Worm (Caenorhabditis elegans): Measurements from ENCODE around the gene F01G10.9.

F01G10.9 gene

DNA sequence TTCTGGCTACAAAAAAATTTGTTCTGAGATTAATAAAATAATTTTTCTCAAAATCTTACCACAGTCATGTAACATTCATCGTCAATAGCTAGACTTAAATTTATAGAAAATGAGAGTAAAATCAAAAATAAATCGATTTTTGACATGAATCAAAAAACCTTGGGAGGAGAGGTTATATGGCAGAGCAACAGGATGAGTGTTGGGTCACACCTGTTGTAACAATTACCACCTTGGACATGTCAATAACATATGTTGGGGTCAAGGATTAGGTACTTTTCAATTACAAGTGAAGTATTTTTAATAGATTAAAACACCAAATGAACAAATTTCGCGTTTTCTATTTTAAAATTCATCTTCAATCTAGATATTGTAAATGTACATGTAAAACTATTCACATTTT lies 17.8 kb downstream of the F01G10.9 start, which contains the start of gene lipl-7:
TSS of gene lipl-7 (minus strand) at position 165 of the 400 bp plus-strand sequence.
- TF ChIP-seq elt-1 (tag; optimal IDR thresholded peaks at IDR 0.05) (no peak), lin-15B (tag; optimal IDR thresholded peaks at IDR 0.05) (no peak)

ce11 chrIV:10239045-10239444 lies 20.4 kb downstream of the F01G10.9 start, which contains the start of gene ech-8:
Gene ech-8 (minus strand): TSS chrIV:10239176.
- TF ChIP-seq pqm-1 (tag; optimal IDR thresholded peaks at IDR 0.05): peak; percentile 56
- no peak for TF ChIP-seq nhr-77 (tag; optimal IDR thresholded peaks at IDR 0.05)
- no peak for TF ChIP-seq R02D3.7 (tag; optimal IDR thresholded peaks at IDR 0.05)
- TF ChIP-seq pha-4 (tag; optimal IDR thresholded peaks at IDR 0.05): no peak
- TF ChIP-seq nhr-28 (tag; optimal IDR thresholded peaks at IDR 0.05): no peak
- peak; percentile 54 for TF ChIP-seq elt-2 (tag; optimal IDR thresholded peaks at IDR 0.05)
- TF ChIP-seq fos-1 (tag; optimal IDR thresholded peaks at IDR 0.05): no peak
- no peak for TF ChIP-seq ceh-82 (tag; optimal IDR thresholded peaks at IDR 0.05)
- TF ChIP-seq hmg-11 (tag; optimal IDR thresholded peaks at IDR 0.05): no peak
- TF ChIP-seq nhr-25 (tag; optimal IDR thresholded peaks at IDR 0.05): no peak
- no peak for TF ChIP-seq lin-39 (tag; optimal IDR thresholded peaks at IDR 0.05)
- TF ChIP-seq lin-15B (tag; optimal IDR thresholded peaks at IDR 0.05): no peak
- no peak for TF ChIP-seq egl-5 (tag; optimal IDR thresholded peaks at IDR 0.05)
- TF ChIP-seq unc-62 (GFP tag; optimal IDR thresholded peaks at IDR 0.05): no peak

DNA sequence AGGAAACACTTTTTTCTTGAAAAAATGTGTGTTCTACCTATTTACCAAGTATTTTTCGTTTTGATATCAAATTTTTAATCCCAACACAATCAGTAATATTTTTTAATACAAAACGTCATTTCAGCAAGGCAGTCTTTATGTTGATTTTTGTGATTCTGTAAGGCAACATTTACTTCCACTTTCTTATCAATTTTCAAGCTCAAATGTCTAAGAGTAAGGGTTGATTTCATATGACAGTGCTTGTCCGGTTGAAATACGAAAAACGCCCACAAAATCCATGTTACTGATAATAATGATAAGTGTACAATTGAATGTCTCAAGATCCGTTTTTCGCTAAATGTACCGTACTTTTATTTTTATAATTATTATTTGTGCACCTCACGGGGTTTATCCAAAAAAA lies 23.4 kb downstream of the F01G10.9 start:
- TF ChIP-seq elt-2 (tag; optimal IDR thresholded peaks at IDR 0.05) (peak; percentile 71), jun-1 (tag; optimal IDR thresholded peaks at IDR 0.05) (peak; percentile 56), pqm-1 (tag; optimal IDR thresholded peaks at IDR 0.05) (peak; percentile 83), unc-62 (GFP tag; optimal IDR thresholded peaks at IDR 0.05) (no peak)

- TF ChIP-seq skn-1 (tag; optimal IDR thresholded peaks at IDR 0.05) (no peak), unc-39 (tag; optimal IDR thresholded peaks at IDR 0.05) (no peak), ztf-11 (tag; optimal IDR thresholded peaks at IDR 0.05) (no peak), ceh-82 (tag; optimal IDR thresholded peaks at IDR 0.05) (no peak), pqm-1 (tag; optimal IDR thresholded peaks at IDR 0.05) (peak; percentile 84), egl-27 (tag; optimal IDR thresholded peaks at IDR 0.05) (no peak), aly-2 (tag; optimal IDR thresholded peaks at IDR 0.05) (no peak), elt-2 (tag; optimal IDR thresholded peaks at IDR 0.05) (peak; percentile 58)
Observed at ce11 chrIV:10235279-10235829, 24.1 kb downstream of the F01G10.9 start, which contains the start of gene ech-9. Gene ech-9 (minus strand): TSS chrIV:10235329.

DNA sequence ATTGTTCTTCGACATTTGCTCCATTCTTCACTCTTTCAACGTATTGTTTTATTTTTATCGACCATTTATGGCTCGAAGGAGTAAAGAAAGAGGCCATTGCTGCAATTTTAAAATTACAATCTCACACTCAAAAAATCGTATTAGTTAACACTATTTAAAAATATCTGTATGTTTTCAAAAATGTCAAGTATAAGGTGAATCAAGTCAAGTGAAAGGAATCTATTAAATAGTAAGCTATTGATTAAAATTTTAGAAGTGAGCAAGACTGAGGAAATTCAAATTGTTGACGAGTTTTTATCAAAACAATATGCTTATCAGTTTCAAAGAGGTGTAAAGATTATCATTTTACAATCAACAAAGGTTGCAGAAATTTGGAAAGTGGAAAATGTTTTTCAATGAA lies 27.0 kb downstream of the F01G10.9 start, which contains the start of gene F01G10.4:
TSS of gene F01G10.4 (minus strand) at position 101 of the 400 bp plus-strand sequence.
- TF ChIP-seq fos-1 (tag; optimal IDR thresholded peaks at IDR 0.05) (no peak), egl-27 (tag; optimal IDR thresholded peaks at IDR 0.05) (no peak), mdl-1 (tag; optimal IDR thresholded peaks at IDR 0.05) (no peak), ztf-11 (tag; optimal IDR thresholded peaks at IDR 0.05) (no peak), jun-1 (tag; optimal IDR thresholded peaks at IDR 0.05) (no peak), pha-4 (tag; optimal IDR thresholded peaks at IDR 0.05) (no peak), egl-5 (tag; optimal IDR thresholded peaks at IDR 0.05) (no peak), mml-1 (tag; optimal IDR thresholded peaks at IDR 0.05) (no peak), nhr-11 (tag; optimal IDR thresholded peaks at IDR 0.05) (no peak), sea-2 (GFP tag; optimal IDR thresholded peaks at IDR 0.05) (no peak), ceh-28 (tag; optimal IDR thresholded peaks at IDR 0.05) (no peak), ZK546.5 (tag; optimal IDR thresholded peaks at IDR 0.05) (no peak), ceh-9 (tag; optimal IDR thresholded peaks at IDR 0.05) (no peak), skn-1 (tag; optimal IDR thresholded peaks at IDR 0.05) (no peak), elt-3 (tag; optimal IDR thresholded peaks at IDR 0.05) (no peak), lin-39 (tag; optimal IDR thresholded peaks at IDR 0.05) (no peak)

DNA sequence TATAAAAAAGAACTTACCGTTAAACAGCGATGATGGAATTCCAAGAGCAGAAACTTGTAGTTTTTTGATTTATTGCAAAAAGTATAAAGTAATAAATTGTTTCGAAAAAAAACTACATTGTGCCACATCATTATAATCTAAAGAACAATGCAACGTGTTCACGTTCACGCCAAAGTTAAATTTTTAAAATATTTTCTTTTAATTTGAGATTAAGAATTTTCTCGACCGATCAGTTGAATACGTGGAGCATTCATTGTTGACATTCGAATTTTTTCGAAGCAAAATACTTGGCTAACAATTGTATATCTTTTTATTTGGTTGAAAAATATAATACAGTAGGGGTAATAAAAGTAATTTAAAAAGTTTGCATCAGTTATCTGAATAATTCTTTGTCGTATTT lies 28.5 kb downstream of the F01G10.9 start, which contains the start of gene F01G10.5:
TSS of gene F01G10.5 (minus strand) at position 101 of the 400 bp plus-strand sequence.
- no peak for TF ChIP-seq ceh-9 (tag; optimal IDR thresholded peaks at IDR 0.05)
- TF ChIP-seq mml-1 (tag; optimal IDR thresholded peaks at IDR 0.05): no peak
- no peak for TF ChIP-seq nhr-77 (tag; optimal IDR thresholded peaks at IDR 0.05)
- no peak for TF ChIP-seq nhr-237 (tag; optimal IDR thresholded peaks at IDR 0.05)
- no peak for TF ChIP-seq fkh-2 (tag; optimal IDR thresholded peaks at IDR 0.05)
- no peak for TF ChIP-seq aly-2 (tag; optimal IDR thresholded peaks at IDR 0.05)
- TF ChIP-seq nhr-25 (tag; optimal IDR thresholded peaks at IDR 0.05): no peak
- TF ChIP-seq ceh-82 (tag; optimal IDR thresholded peaks at IDR 0.05): no peak
